Worm (Caenorhabditis elegans): ENCODE data around the gene F47G9.4.

F47G9.4 gene

ce11 chrV:11344816-11345336 lies 23.3 kb upstream of the F47G9.4 start:
- TF ChIP-seq B0310.2 (tag; optimal IDR thresholded peaks at IDR 0.05): peak; percentile 11
- TF ChIP-seq tra-4 (tag; optimal IDR thresholded peaks at IDR 0.05): peak; percentile 14
- TF ChIP-seq ceh-13 (GFP tag; optimal IDR thresholded peaks at IDR 0.05): no peak
- 0 out of 2 replicates have a peak, but pooled peaks have one; percentile 22 for TF ChIP-seq flt-1 (GFP tag; IDR thresholded peaks at IDR 0.05)
- TF ChIP-seq sea-1 (GFP tag; conservative IDR thresholded peaks at IDR 0.05): no peak
- peak; percentile 60 for TF ChIP-seq ama-1 (optimal IDR thresholded peaks at IDR 0.05)

DNA sequence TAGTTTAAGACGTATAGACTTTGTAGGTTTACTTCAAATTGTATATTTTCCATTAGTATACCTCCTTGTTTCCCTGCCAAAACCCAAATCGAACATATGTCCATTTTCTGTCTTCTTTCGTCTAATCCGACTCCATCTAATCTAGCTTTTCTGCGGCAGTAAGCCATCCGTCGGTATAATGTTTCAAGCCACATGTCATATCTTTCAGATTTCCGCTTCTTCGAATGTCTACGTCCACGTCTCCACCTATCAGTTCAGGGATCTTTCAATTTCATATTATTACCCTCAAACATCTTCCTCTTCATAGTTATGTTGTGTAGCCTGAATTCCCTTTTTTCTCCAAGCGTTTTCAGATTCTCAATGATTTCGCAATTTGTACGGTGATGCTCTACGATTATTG lies 22.5 kb upstream of the F47G9.4 start:
- TF ChIP-seq ama-1 (optimal IDR thresholded peaks at IDR 0.05): peak; percentile 8
- no peak for TF ChIP-seq ets-7 (tag; optimal IDR thresholded peaks at IDR 0.05)

DNA sequence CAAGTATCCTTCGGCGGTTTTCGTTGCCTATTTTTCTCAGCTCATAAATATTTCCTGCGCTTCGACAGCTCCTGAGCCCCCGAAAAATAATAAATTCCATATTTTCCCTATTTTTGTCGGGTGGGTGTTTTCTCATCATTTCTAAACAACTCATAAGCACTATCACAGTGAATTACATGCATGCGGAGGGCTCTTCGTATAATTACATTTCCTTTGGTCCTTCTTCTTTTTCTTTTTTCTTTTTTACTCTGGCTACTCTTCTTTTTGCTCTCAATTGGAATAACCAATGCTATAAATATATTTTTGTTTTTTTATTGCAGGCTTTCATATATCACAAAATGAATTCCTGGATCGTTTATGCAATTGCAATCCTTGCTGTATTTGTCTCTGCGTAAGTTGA lies 20.3 kb upstream of the F47G9.4 start, which contains the start of gene T02E9.5:
TSS of gene T02E9.5 (plus strand) at position 321 of the 400 bp plus-strand sequence.
- no peak for TF ChIP-seq tra-4 (tag; optimal IDR thresholded peaks at IDR 0.05)
- TF ChIP-seq aly-1 (tag; optimal IDR thresholded peaks at IDR 0.05): no peak
- TF ChIP-seq ama-1 (optimal IDR thresholded peaks at IDR 0.05): no peak
- TF ChIP-seq hmg-4 (GFP tag; optimal IDR thresholded peaks at IDR 0.05): no peak
- TF ChIP-seq hnd-1 (tag; optimal IDR thresholded peaks at IDR 0.05): no peak
- no peak for TF ChIP-seq hmbx-1 (tag; optimal IDR thresholded peaks at IDR 0.05)
- TF ChIP-seq ceh-13 (GFP tag; optimal IDR thresholded peaks at IDR 0.05): no peak
- TF ChIP-seq tbx-37 (GFP tag; conservative IDR thresholded peaks at IDR 0.05): no peak
- no peak for TF ChIP-seq pes-1 (GFP tag; IDR thresholded peaks at IDR 0.05)

ce11 chrV:11341130-11341675 lies 19.6 kb upstream of the F47G9.4 start:
- TF ChIP-seq sea-1 (GFP tag; conservative IDR thresholded peaks at IDR 0.05): no peak
- TF ChIP-seq flt-1 (GFP tag; IDR thresholded peaks at IDR 0.05): no peak
- TF ChIP-seq F13C5.2 (tag; optimal IDR thresholded peaks at IDR 0.05): no peak
- no peak for TF ChIP-seq tbx-11 (GFP tag; IDR thresholded peaks at IDR 0.05)
- no peak for TF ChIP-seq ets-7 (tag; optimal IDR thresholded peaks at IDR 0.05)
- TF ChIP-seq B0310.2 (tag; optimal IDR thresholded peaks at IDR 0.05): no peak
- TF ChIP-seq ceh-13 (GFP tag; optimal IDR thresholded peaks at IDR 0.05): no peak
- TF ChIP-seq ama-1 (optimal IDR thresholded peaks at IDR 0.05): no peak
- peak; percentile 20 for TF ChIP-seq hmg-4 (GFP tag; optimal IDR thresholded peaks at IDR 0.05)
- no peak for TF ChIP-seq ceh-36 (tag; optimal IDR thresholded peaks at IDR 0.05)
- TF ChIP-seq tbx-37 (GFP tag; conservative IDR thresholded peaks at IDR 0.05): no peak
- TF ChIP-seq scrt-1 (GFP tag; IDR thresholded peaks at IDR 0.05): 0 out of 2 replicates have a peak, but pooled peaks have one; percentile 32
- no peak for TF ChIP-seq hmbx-1 (tag; optimal IDR thresholded peaks at IDR 0.05)
- TF ChIP-seq aly-1 (tag; optimal IDR thresholded peaks at IDR 0.05): no peak
- no peak for TF ChIP-seq hnd-1 (tag; optimal IDR thresholded peaks at IDR 0.05)
- no peak for TF ChIP-seq pes-1 (GFP tag; IDR thresholded peaks at IDR 0.05)

ce11 chrV:11336877-11337276 lies 15.3 kb upstream of the F47G9.4 start:
- TF ChIP-seq ceh-36 (tag; optimal IDR thresholded peaks at IDR 0.05) (no peak), tbx-37 (GFP tag; conservative IDR thresholded peaks at IDR 0.05) (no peak), tbx-11 (GFP tag; IDR thresholded peaks at IDR 0.05) (no peak), F13C5.2 (tag; optimal IDR thresholded peaks at IDR 0.05) (no peak), hmbx-1 (tag; optimal IDR thresholded peaks at IDR 0.05) (no peak), B0310.2 (tag; optimal IDR thresholded peaks at IDR 0.05) (no peak), pes-1 (GFP tag; IDR thresholded peaks at IDR 0.05) (no peak), scrt-1 (GFP tag; IDR thresholded peaks at IDR 0.05) (no peak), ceh-13 (GFP tag; optimal IDR thresholded peaks at IDR 0.05) (no peak), ama-1 (optimal IDR thresholded peaks at IDR 0.05) (no peak), flt-1 (GFP tag; IDR thresholded peaks at IDR 0.05) (no peak), hmg-4 (GFP tag; optimal IDR thresholded peaks at IDR 0.05) (no peak), aly-1 (tag; optimal IDR thresholded peaks at IDR 0.05) (no peak), hnd-1 (tag; optimal IDR thresholded peaks at IDR 0.05) (no peak), ets-7 (tag; optimal IDR thresholded peaks at IDR 0.05) (no peak), sea-1 (GFP tag; conservative IDR thresholded peaks at IDR 0.05) (no peak), tra-4 (tag; optimal IDR thresholded peaks at IDR 0.05) (no peak)

DNA sequence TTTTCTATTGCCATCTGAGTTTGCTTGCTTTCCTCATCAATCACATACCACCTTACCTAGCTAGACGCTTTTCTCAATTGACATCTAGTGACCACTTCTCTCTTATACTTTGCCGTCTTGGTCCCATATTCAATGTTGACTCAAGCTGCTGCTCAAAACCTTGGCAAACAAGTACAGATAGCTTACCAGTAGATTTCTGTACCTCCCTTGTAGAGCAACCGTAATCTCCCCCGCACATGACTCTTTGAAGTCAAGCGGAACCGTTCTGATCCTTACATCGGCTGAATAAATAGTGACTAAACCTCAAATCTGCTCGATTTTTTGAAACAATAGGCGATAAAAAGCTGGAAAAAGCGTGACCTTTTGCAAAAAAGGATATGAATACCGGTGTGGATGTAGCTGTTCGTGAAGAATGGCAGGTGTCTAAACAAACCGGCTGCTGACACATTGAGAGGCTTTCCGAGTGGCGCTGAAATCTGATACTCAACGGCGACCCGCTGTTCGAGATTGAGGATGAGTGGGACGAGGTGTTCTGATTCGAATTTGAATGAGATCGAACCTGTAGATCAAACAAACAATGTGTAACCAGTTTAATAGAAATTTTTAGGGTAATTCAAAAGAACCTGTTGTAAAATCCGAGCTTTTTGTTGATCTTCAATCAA lies 14.3 kb upstream of the F47G9.4 start:
- no peak for TF ChIP-seq pes-1 (GFP tag; IDR thresholded peaks at IDR 0.05)

- TF ChIP-seq ets-7 (tag; optimal IDR thresholded peaks at IDR 0.05): no peak
- TF ChIP-seq hmg-4 (GFP tag; optimal IDR thresholded peaks at IDR 0.05): no peak
- no peak for TF ChIP-seq hmbx-1 (tag; optimal IDR thresholded peaks at IDR 0.05)
- no peak for TF ChIP-seq aly-1 (tag; optimal IDR thresholded peaks at IDR 0.05)
- no peak for TF ChIP-seq ceh-36 (tag; optimal IDR thresholded peaks at IDR 0.05)
- TF ChIP-seq hnd-1 (tag; optimal IDR thresholded peaks at IDR 0.05): no peak
- TF ChIP-seq ceh-13 (GFP tag; optimal IDR thresholded peaks at IDR 0.05): no peak
- TF ChIP-seq flt-1 (GFP tag; IDR thresholded peaks at IDR 0.05): no peak
- no peak for TF ChIP-seq tbx-11 (GFP tag; IDR thresholded peaks at IDR 0.05)
- TF ChIP-seq pes-1 (GFP tag; IDR thresholded peaks at IDR 0.05): no peak
- TF ChIP-seq B0310.2 (tag; optimal IDR thresholded peaks at IDR 0.05): no peak
- no peak for TF ChIP-seq scrt-1 (GFP tag; IDR thresholded peaks at IDR 0.05)
- TF ChIP-seq tra-4 (tag; optimal IDR thresholded peaks at IDR 0.05): no peak
Observed at ce11 chrV:11334193-11334592, 12.6 kb upstream of the F47G9.4 start, which contains the start of gene T02E9.6. T02E9.6 (minus strand) TSS chrV:11334293.

DNA sequence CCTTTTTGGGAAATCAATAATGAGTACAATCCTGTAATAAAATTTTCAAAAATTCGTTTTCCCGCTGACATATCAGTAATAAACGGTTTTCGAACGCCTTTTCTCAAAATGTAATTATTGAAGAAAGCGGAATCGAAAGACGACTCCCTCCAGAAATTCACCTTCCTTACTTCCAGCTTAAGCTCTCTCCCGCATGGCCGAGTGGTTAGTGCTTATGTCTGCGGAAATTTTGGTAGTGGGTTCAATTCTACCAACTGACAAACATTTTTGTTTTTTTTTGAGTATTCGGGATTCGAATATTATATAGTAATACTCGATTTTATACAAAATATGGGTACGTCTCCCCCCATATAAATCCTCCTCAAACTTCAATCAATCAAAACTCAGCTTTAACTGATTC lies 10.2 kb upstream of the F47G9.4 start:
- TF ChIP-seq flt-1 (GFP tag; IDR thresholded peaks at IDR 0.05): 0 out of 2 replicates have a peak, but pooled peaks have one; percentile 30
